Worm (Caenorhabditis elegans) whole organism, mixed stage, embryonic: Measurements from ENCODE around the gene srm-3.

Experiments used
- blmp-1 ChIP-seq: fragments of 150-350 bp; optimal IDR thresholded peaks from 2 replicates; lab custom pipeline; 2014; ENCODE audit warnings: missing biosample characterization, missing genetic modification characterization
- nhr-237 ChIP-seq: fragments of 150-350 bp; optimal IDR thresholded peaks from 2 replicates; lab custom pipeline; 2014; ENCODE audit warnings: missing biosample characterization, missing genetic modification characterization

ce11 chrIV:9671001-9671652 lies 22.3 kb downstream of the srm-3 start:
- no peak for TF ChIP-seq blmp-1 (tag; lab: Kevin White, UChicago)
- no peak for TF ChIP-seq nhr-237
